Fruit fly (Drosophila melanogaster): ENCODE results near the gene Hr83.

- TF ChIP-seq CG8478 (optimal IDR thresholded peaks at IDR 0.05) (no peak), CTCF (optimal IDR thresholded peaks at IDR 0.05) (no peak)
Observed at dm6 chr3R:6380129-6380528, 31.1 kb downstream of the Hr83 start, which contains the start of the genes CG1024 and TfIIFalpha.
